Fruit fly (Drosophila melanogaster): ENCODE measurements around the gene Frq1.

The Frq1 gene

dm6 chrX:18130168-18130567 is 25.0 kb upstream of the Frq1 start, which contains the start of gene CG43133:
Gene CG43133, minus strand, starts transcription at chrX:18130178.
- no peak for TF ChIP-seq Snoo (tag; optimal IDR thresholded peaks at IDR 0.05)
- no peak for TF ChIP-seq CG17806 (tag; optimal IDR thresholded peaks at IDR 0.05)
- TF ChIP-seq fd96Ca (GFP tag; IDR thresholded peaks at IDR 0.05), result no peak
- TF ChIP-seq CG8301 (tag; optimal IDR thresholded peaks at IDR 0.05), result no peak
- TF ChIP-seq rn (GFP tag; IDR thresholded peaks at IDR 0.05), result no peak
- no peak for TF ChIP-seq CG32121 (GFP tag; IDR thresholded peaks at IDR 0.05)
- no peak for TF ChIP-seq Pif1B (GFP tag; optimal IDR thresholded peaks at IDR 0.05)
- TF ChIP-seq CG9948 (tag; optimal IDR thresholded peaks at IDR 0.05), result no peak
- no peak for TF ChIP-seq gl (tag; optimal IDR thresholded peaks at IDR 0.05)
- no peak for TF ChIP-seq CG4496 (GFP tag; IDR thresholded peaks at IDR 0.05)
- no peak for TF ChIP-seq CG10348 (GFP tag; IDR thresholded peaks at IDR 0.05)
- no peak for TF ChIP-seq CG15710 (tag; optimal IDR thresholded peaks at IDR 0.05)

dm6 chrX:18136059-18136458 is 19.1 kb upstream of the Frq1 start:
- TF ChIP-seq fd96Ca (GFP tag; IDR thresholded peaks at IDR 0.05) (no peak; the same call in 1 of the 3 replicates), Pif1A (GFP tag; optimal IDR thresholded peaks at IDR 0.05) (no peak), Ets98B (GFP tag; IDR thresholded peaks at IDR 0.05) (peak; percentile 48; the same call in 1 of the 2 replicates), CG32121 (GFP tag; IDR thresholded peaks at IDR 0.05) (peak; percentile 74), CG8301 (tag; optimal IDR thresholded peaks at IDR 0.05) (peak; percentile 33), CG8159 (tag; optimal IDR thresholded peaks at IDR 0.05) (peak; percentile 33)

dm6 chrX:18136910-18137849 is 18.0 kb upstream of the Frq1 start, which contains the start of gene ari-1:
Gene ari-1, minus strand, starts transcription at chrX:18137784.
- TF ChIP-seq CG10348 (GFP tag; IDR thresholded peaks at IDR 0.05) (no peak), D1 (tag; optimal IDR thresholded peaks at IDR 0.05) (no peak), CG34367 (tag; optimal IDR thresholded peaks at IDR 0.05) (no peak), CG9948 (tag; optimal IDR thresholded peaks at IDR 0.05) (no peak), CG4496 (GFP tag; IDR thresholded peaks at IDR 0.05) (peak; percentile 31; the same call in 1 of the 3 replicates), CG12605 (GFP tag; IDR thresholded peaks at IDR 0.05) (no peak), CG14655 (GFP tag; optimal IDR thresholded peaks at IDR 0.05) (peak; percentile 29)

dm6 chrX:18138297-18138696 is 16.9 kb upstream of the Frq1 start, which contains the start of gene CG43229:
Gene CG43229, plus strand, starts transcription at chrX:18138542.
- TF ChIP-seq CG14655 (GFP tag; optimal IDR thresholded peaks at IDR 0.05) (no peak), CG4496 (GFP tag; IDR thresholded peaks at IDR 0.05) (no peak), CG34367 (tag; optimal IDR thresholded peaks at IDR 0.05) (no peak), CG15710 (tag; optimal IDR thresholded peaks at IDR 0.05) (no peak), CG9948 (tag; optimal IDR thresholded peaks at IDR 0.05) (no peak), D1 (tag; optimal IDR thresholded peaks at IDR 0.05) (no peak), CG8159 (tag; optimal IDR thresholded peaks at IDR 0.05) (no peak), EcR (GFP tag; optimal IDR thresholded peaks at IDR 0.05) (no peak), CG10348 (GFP tag; IDR thresholded peaks at IDR 0.05) (no peak), gl (tag; optimal IDR thresholded peaks at IDR 0.05) (no peak)

dm6 chrX:18139950-18140349 is 15.2 kb upstream of the Frq1 start:
- TF ChIP-seq CG34367 (tag; optimal IDR thresholded peaks at IDR 0.05), result no peak
- TF ChIP-seq CG8159 (tag; optimal IDR thresholded peaks at IDR 0.05), result no peak
- TF ChIP-seq CG13204 (GFP tag; optimal IDR thresholded peaks at IDR 0.05), result no peak
- TF ChIP-seq CG12605 (GFP tag; IDR thresholded peaks at IDR 0.05), result no peak
- no peak for TF ChIP-seq CG8301 (tag; optimal IDR thresholded peaks at IDR 0.05)
- TF ChIP-seq CG14655 (GFP tag; optimal IDR thresholded peaks at IDR 0.05), result no peak
- no peak for TF ChIP-seq Ets98B (GFP tag; IDR thresholded peaks at IDR 0.05)
- no peak for TF ChIP-seq rn (GFP tag; IDR thresholded peaks at IDR 0.05)
- TF ChIP-seq Pif1B (GFP tag; optimal IDR thresholded peaks at IDR 0.05), result no peak
- no peak for TF ChIP-seq Snoo (tag; optimal IDR thresholded peaks at IDR 0.05)
- TF ChIP-seq CG17806 (tag; optimal IDR thresholded peaks at IDR 0.05), result no peak
- TF ChIP-seq CG15710 (tag; optimal IDR thresholded peaks at IDR 0.05), result no peak
- no peak for TF ChIP-seq fd96Ca (GFP tag; IDR thresholded peaks at IDR 0.05)
- TF ChIP-seq D1 (tag; optimal IDR thresholded peaks at IDR 0.05), result no peak
- TF ChIP-seq CG32121 (GFP tag; IDR thresholded peaks at IDR 0.05), result no peak
- no peak for TF ChIP-seq EcR (GFP tag; optimal IDR thresholded peaks at IDR 0.05)
- TF ChIP-seq CG9948 (tag; optimal IDR thresholded peaks at IDR 0.05), result no peak
- TF ChIP-seq CG10348 (GFP tag; IDR thresholded peaks at IDR 0.05), result no peak

- TF ChIP-seq CG15710 (tag; optimal IDR thresholded peaks at IDR 0.05) (no peak), Pif1A (GFP tag; optimal IDR thresholded peaks at IDR 0.05) (no peak), CG12605 (GFP tag; IDR thresholded peaks at IDR 0.05) (no peak), rn (GFP tag; IDR thresholded peaks at IDR 0.05) (no peak), CG9948 (tag; optimal IDR thresholded peaks at IDR 0.05) (no peak), fd96Ca (GFP tag; IDR thresholded peaks at IDR 0.05) (no peak), CG4496 (GFP tag; IDR thresholded peaks at IDR 0.05) (no peak), gl (tag; optimal IDR thresholded peaks at IDR 0.05) (no peak), CG34367 (tag; optimal IDR thresholded peaks at IDR 0.05) (no peak), CG8301 (tag; optimal IDR thresholded peaks at IDR 0.05) (no peak), CG10348 (GFP tag; IDR thresholded peaks at IDR 0.05) (no peak), EcR (GFP tag; optimal IDR thresholded peaks at IDR 0.05) (no peak), CG13204 (GFP tag; optimal IDR thresholded peaks at IDR 0.05) (no peak), Pif1B (GFP tag; optimal IDR thresholded peaks at IDR 0.05) (no peak), CG32121 (GFP tag; IDR thresholded peaks at IDR 0.05) (no peak)
These were observed 14.1 kb upstream of the Frq1 start for dm6 chrX:18140932-18141587.
